Worm (Caenorhabditis elegans) whole organism, L2 larva: ENCODE data around the gene aldo-1.

Experiments used
- alr-1 ChIP-seq: fragments of 150-350 bp; optimal IDR thresholded peaks from 2 replicates; lab custom pipeline; 2014; ENCODE audit warnings: missing biosample characterization, missing genetic modification characterization
- sma-3 ChIP-seq: sonication (generic microtip); optimal IDR thresholded peaks from 2 replicates; lab custom pipeline; 2016; ENCODE audit warnings: missing genetic modification reagents, missing genetic modification characterization, missing compliant biosample characterization
- zag-1 ChIP-seq: fragments of 150-350 bp; optimal IDR thresholded peaks from 2 replicates; lab custom pipeline; 2014; ENCODE audit warnings: missing biosample characterization, missing genetic modification characterization

DNA sequence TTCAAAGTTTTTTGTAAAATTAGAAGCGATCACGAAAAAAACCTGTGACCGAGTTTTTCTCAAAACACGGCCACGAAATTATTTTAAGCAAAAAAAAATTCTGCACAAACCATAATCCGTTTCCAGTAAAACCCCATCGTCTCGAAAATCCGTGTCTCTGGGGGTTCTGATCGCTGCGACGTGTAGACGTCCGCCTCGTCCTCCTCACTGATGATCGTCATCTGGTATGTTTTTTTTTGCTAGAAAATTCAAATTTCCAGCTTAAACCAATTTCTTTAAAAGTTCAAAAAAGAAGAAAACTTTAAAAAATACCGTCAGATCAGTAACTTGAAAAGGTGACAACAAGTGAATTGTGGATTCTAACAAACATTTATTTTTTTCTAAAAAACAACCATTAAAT lies 18.2 kb downstream of the aldo-1 start, which contains the start of gene Y76A2B.4:
- TF ChIP-seq zag-1 (tag; lab: Kevin White, UChicago) (no peak), sma-3 (GFP tag; lab: Kevin White, UChicago) (no peak), alr-1 (tag; lab: Kevin White, UChicago) (no peak)
